Fruit fly (Drosophila melanogaster) whole organism, pupa: ENCODE data around the gene Gem3.

Experiments
- CG10348 ChIP-seq: fragments of 200-800 bp; sonication (Bioruptor generic); IDR thresholded peaks from 2 replicates; pipeline ENCODE4 v1.3.6; 2022; ENCODE audit warnings: missing biosample characterization, missing genetic modification characterization
- CG12605 ChIP-seq: fragments of 200-800 bp; sonication (Bioruptor generic); IDR thresholded peaks from 2 replicates; pipeline ENCODE4 v1.3.6; 2022; ENCODE audit warnings: missing biosample characterization, missing genetic modification characterization
- CG13204 ChIP-seq: fragments of 200-800 bp; sonication (Bioruptor generic); optimal IDR thresholded peaks from 2 replicates; lab custom pipeline; 2018; ENCODE audit warnings: missing biosample characterization, mild to moderate bottlenecking, missing genetic modification characterization, moderate library complexity
- CG14655 ChIP-seq: fragments of 200-800 bp; sonication (Bioruptor generic); optimal IDR thresholded peaks from 3 replicates; lab custom pipeline; 2017; ENCODE audit warnings: mild to moderate bottlenecking, missing biosample characterization, missing genetic modification reagents, missing genetic modification characterization
- CG15710 ChIP-seq: fragments of 200-800 bp; sonication (Bioruptor generic); optimal IDR thresholded peaks from 2 replicates; lab custom pipeline; 2018; ENCODE audit warnings: missing biosample characterization, mild to moderate bottlenecking, missing genetic modification characterization, moderate library complexity
- CG17806 ChIP-seq: fragments of 200-800 bp; sonication (Bioruptor generic); optimal IDR thresholded peaks from 2 replicates; lab custom pipeline; 2018; ENCODE audit warnings: missing biosample characterization, mild to moderate bottlenecking, missing genetic modification characterization, moderate library complexity
- CG32121 ChIP-seq: fragments of 200-800 bp; sonication (Bioruptor generic); IDR thresholded peaks from 2 replicates; pipeline ENCODE4 v1.3.6; 2022; ENCODE audit warnings: missing biosample characterization, missing genetic modification characterization
- CG34367 ChIP-seq: fragments of 200-800 bp; sonication (Bioruptor generic); optimal IDR thresholded peaks from 2 replicates; lab custom pipeline; 2018; ENCODE audit warnings: missing biosample characterization, mild to moderate bottlenecking, missing genetic modification characterization
- CG4496 ChIP-seq: fragments of 200-800 bp; sonication (Bioruptor generic); IDR thresholded peaks from 3 replicates; pipeline ENCODE4 v1.3.6; 2022; ENCODE audit warnings: missing biosample characterization, missing genetic modification characterization
- CG8159 ChIP-seq: fragments of 200-800 bp; sonication (Bioruptor generic); optimal IDR thresholded peaks from 3 replicates; lab custom pipeline; 2018; ENCODE audit warnings: missing biosample characterization, mild to moderate bottlenecking, missing genetic modification characterization, moderate library complexity
- CG8301 ChIP-seq: fragments of 200-800 bp; sonication (Bioruptor generic); optimal IDR thresholded peaks from 2 replicates; lab custom pipeline; 2018; ENCODE audit warnings: missing biosample characterization, mild to moderate bottlenecking, missing genetic modification characterization
- CG9948 ChIP-seq: fragments of 200-800 bp; sonication (Bioruptor generic); optimal IDR thresholded peaks from 2 replicates; lab custom pipeline; 2018; ENCODE audit warnings: missing biosample characterization, mild to moderate bottlenecking, missing genetic modification characterization, moderate library complexity
- D1 ChIP-seq: fragments of 200-800 bp; sonication (Bioruptor generic); optimal IDR thresholded peaks from 2 replicates; lab custom pipeline; 2018; ENCODE audit warnings: missing biosample characterization, mild to moderate bottlenecking, missing genetic modification characterization, moderate library complexity
- EcR ChIP-seq: fragments of 200-800 bp; sonication (Bioruptor generic); optimal IDR thresholded peaks from 3 replicates; lab custom pipeline; 2019; ENCODE audit warnings: missing biosample characterization, missing genetic modification characterization, mild to moderate bottlenecking, moderate library complexity, missing genetic modification reagents
- Ets98B ChIP-seq: fragments of 200-800 bp; sonication (Bioruptor generic); IDR thresholded peaks from 2 replicates; pipeline ENCODE4 v1.3.6; 2022; ENCODE audit warnings: missing biosample characterization, missing genetic modification characterization
- Pif1A ChIP-seq: fragments of 200-800 bp; sonication (Bioruptor generic); optimal IDR thresholded peaks from 3 replicates; lab custom pipeline; 2016; ENCODE audit warnings: missing biosample characterization, missing genetic modification characterization
- Pif1B ChIP-seq: fragments of 200-800 bp; sonication (Bioruptor generic); optimal IDR thresholded peaks from 3 replicates; lab custom pipeline; 2016; ENCODE audit warnings: missing biosample characterization, missing genetic modification characterization
- Snoo ChIP-seq: fragments of 200-800 bp; sonication (Bioruptor generic); optimal IDR thresholded peaks from 3 replicates; lab custom pipeline; 2017; ENCODE audit warnings: missing biosample characterization, mild to moderate bottlenecking, missing genetic modification characterization, inconsistent platforms
- fd96Ca ChIP-seq: fragments of 200-800 bp; sonication (Bioruptor generic); IDR thresholded peaks from 3 replicates; pipeline ENCODE4 v1.3.6; 2022; ENCODE audit warnings: missing biosample characterization, missing genetic modification characterization
- gl ChIP-seq: fragments of 200-800 bp; sonication (Bioruptor generic); optimal IDR thresholded peaks from 2 replicates; lab custom pipeline; 2018; ENCODE audit warnings: missing biosample characterization, mild to moderate bottlenecking, missing genetic modification characterization
- rn ChIP-seq: fragments of 200-800 bp; sonication (Bioruptor generic); IDR thresholded peaks from 2 replicates; pipeline ENCODE4 v1.3.6; 2022; ENCODE audit warnings: missing biosample characterization, missing genetic modification characterization

The Gem3 gene

DNA sequence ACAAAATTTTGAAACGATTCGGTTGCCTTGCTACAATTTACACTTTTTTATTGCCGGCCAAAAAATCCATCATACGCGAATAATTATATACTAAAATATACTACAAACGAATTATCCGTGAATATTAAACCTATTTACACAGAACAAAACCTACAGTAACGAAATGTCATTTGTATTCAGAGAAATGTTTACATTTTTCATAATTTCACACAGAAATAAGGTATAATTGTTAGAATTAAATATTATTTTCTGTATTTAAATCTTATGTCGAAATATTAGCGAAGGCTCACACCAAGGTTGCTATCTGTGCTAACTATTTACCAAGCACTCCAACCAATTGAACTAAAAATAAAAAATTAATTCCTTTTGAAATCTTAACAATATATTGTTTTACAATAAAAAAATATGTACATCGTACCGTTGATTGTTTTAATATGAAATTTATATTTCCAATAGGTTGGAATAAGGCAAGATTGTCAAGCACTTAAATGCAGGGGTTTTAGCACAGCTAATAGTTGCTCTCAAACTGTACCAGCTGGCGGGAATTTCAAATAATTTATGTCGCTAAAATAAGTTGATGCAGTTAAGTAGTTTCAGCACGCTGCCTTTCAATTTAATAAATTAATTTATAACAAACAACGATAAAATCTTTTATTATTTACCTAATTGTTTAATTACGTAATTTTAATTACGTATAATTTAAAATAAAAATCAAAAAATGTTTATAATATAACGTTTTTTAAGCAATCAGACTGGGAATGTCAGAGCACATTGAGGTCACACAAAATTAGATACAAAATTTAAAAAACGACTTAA is at the start of gene Gem3, which contains the start of gene CG32061:
Gene Gem3, minus strand, starts transcription at position 51 of the 816 bp plus-strand sequence.
Gene CG32061, plus strand, starts transcription at position 766 of the 816 bp plus-strand sequence.
- TF ChIP-seq CG9948 (tag; lab: Kevin White, UChicago) = no peak
- peak; percentile 14 for TF ChIP-seq D1

dm6 chr3L:10507971-10508370 is 45.1 kb upstream of the Gem3 start:
- no peak for TF ChIP-seq CG8159 (tag; lab: Kevin White, UChicago)
- no peak for TF ChIP-seq gl (tag; lab: Kevin White, UChicago)
- TF ChIP-seq CG9948 (tag; lab: Kevin White, UChicago) = no peak
- no peak for TF ChIP-seq CG32121 (GFP tag; lab: Robert Waterston, UW)
- TF ChIP-seq CG8301 = no peak
- no peak for TF ChIP-seq Pif1A (GFP tag; lab: Kevin White, UChicago)
- TF ChIP-seq CG34367 (tag; lab: Kevin White, UChicago) = no peak
- no peak for TF ChIP-seq CG12605 (GFP tag; lab: Robert Waterston, UW)
- TF ChIP-seq Ets98B = no peak
- TF ChIP-seq CG4496 (GFP tag; lab: Robert Waterston, UW) = no peak
- no peak for TF ChIP-seq fd96Ca (GFP tag; lab: Robert Waterston, UW)

DNA sequence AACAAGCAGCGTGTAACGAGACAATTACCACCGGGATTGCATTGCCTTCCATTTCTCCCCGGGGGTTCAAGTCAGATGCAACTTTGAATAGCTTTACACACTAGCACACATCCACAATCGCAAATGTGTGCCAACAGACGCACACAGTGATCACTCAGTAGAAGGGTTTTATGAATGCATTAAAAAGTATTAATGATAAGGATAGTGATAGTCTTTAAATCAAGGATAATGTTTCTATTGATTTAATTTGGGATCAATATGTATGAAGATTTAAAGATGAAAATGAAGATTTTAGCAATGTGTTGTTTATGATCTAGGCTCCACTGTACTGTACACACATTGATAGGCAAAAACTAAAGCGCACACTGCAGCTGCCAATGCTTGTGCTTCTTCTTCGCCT is 41.7 kb upstream of the Gem3 start:
- TF ChIP-seq CG34367 (tag; lab: Kevin White, UChicago) = no peak
- peak; percentile 10 for TF ChIP-seq CG8159 (tag; lab: Kevin White, UChicago)
- peak; percentile 33 for TF ChIP-seq CG8301
- TF ChIP-seq CG13204 (GFP tag; lab: Kevin White, UChicago) = no peak
- no peak for TF ChIP-seq Snoo (tag; lab: Kevin White, UChicago)
- TF ChIP-seq gl (tag; lab: Kevin White, UChicago) = no peak
- no peak for TF ChIP-seq EcR (GFP tag; lab: Kevin White, UChicago)
- TF ChIP-seq fd96Ca (GFP tag; lab: Robert Waterston, UW) = 0 out of 3 replicates have a peak, but pooled peaks have one; percentile 25
- peak; percentile 42 for TF ChIP-seq CG14655
- TF ChIP-seq Pif1A (GFP tag; lab: Kevin White, UChicago) = no peak
- no peak for TF ChIP-seq CG17806 (tag; lab: Kevin White, UChicago)
- peak; percentile 41; the same call in 1 of the 2 replicates for TF ChIP-seq CG12605 (GFP tag; lab: Robert Waterston, UW)
- TF ChIP-seq CG4496 (GFP tag; lab: Robert Waterston, UW) = 0 out of 3 replicates have a peak, but pooled peaks have one; percentile 34
- TF ChIP-seq CG9948 (tag; lab: Kevin White, UChicago) = peak; percentile 9
- TF ChIP-seq CG10348 = no peak
- no peak for TF ChIP-seq rn (GFP tag; lab: Robert Waterston, UW)
- no peak for TF ChIP-seq D1
- TF ChIP-seq Ets98B = no peak; the same call in 1 of the 2 replicates
- peak; percentile 5 for TF ChIP-seq CG15710 (tag; lab: Kevin White, UChicago)
- TF ChIP-seq CG32121 (GFP tag; lab: Robert Waterston, UW) = peak; percentile 39; the same call in 1 of the 2 replicates
- no peak for TF ChIP-seq Pif1B

DNA sequence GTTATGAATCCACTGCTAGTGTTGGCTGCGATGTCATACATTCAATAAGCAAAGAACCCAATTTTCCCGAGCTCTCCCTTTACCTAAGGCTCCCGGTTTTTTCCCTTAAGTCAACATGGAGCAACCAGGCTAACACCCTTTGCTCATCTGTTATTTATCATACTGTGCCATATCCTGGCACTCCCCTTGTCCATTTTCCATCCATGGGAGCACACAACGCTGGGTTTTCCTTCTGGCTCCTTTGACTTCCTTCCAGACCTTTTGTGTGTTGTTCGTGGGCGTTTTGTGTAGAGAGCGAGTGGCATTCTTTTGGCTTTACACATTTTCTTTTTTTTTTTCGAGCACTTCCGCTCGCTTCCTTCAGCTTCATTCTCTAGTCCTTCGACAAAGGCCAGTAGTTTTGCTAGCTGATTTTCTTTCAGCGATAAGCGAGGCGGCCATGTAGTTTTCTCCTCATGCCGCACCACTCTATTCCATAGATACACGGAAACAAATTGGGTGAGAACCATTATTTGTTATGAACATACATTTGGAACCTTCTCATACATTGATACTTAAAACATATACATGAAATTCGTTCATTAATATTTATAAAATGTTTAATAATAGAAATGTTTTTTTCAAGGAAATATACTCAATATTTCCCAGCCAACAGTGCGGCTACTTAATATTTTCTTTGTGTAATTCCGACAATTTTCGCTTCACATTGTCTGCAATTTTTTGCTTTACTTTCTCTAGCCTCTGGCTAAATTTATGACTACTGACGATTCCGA is 33.2 kb upstream of the Gem3 start:
- no peak for TF ChIP-seq EcR (GFP tag; lab: Kevin White, UChicago)
- no peak for TF ChIP-seq CG8301
- TF ChIP-seq CG9948 (tag; lab: Kevin White, UChicago) = no peak
- no peak for TF ChIP-seq gl (tag; lab: Kevin White, UChicago)
- TF ChIP-seq Ets98B = no peak
- no peak for TF ChIP-seq Pif1A (GFP tag; lab: Kevin White, UChicago)
- no peak for TF ChIP-seq CG15710 (tag; lab: Kevin White, UChicago)
- TF ChIP-seq D1 = no peak
- TF ChIP-seq CG14655 = no peak
- no peak for TF ChIP-seq CG8159 (tag; lab: Kevin White, UChicago)
- TF ChIP-seq CG34367 (tag; lab: Kevin White, UChicago) = no peak
- TF ChIP-seq Snoo (tag; lab: Kevin White, UChicago) = no peak
- TF ChIP-seq CG17806 (tag; lab: Kevin White, UChicago) = no peak
- no peak for TF ChIP-seq rn (GFP tag; lab: Robert Waterston, UW)

DNA sequence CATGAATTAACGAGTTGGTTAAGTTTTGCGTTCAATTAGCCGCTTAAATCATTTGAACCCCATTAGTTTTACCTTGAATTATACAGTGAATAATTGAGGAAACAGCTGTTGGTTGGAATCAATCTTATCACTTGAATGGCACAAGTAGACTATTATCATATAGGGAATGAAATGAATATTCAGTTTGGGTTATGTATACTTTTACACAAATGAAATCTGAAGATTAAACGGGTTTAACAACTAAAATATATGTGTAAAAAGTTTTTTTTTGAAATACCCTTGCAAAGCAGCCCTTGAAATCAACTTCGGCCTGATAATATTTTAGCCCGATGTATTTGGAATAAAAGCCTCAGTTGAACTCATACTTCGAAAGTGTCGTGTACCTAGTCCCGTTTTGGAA is 27.7 kb upstream of the Gem3 start, which contains the start of gene S-Lap4:
Gene S-Lap4, plus strand, starts transcription at position 301 of the 400 bp plus-strand sequence.
- TF ChIP-seq Ets98B (no peak), D1 (no peak), Snoo (tag; lab: Kevin White, UChicago) (no peak), gl (tag; lab: Kevin White, UChicago) (no peak), CG32121 (GFP tag; lab: Robert Waterston, UW) (no peak), CG8301 (no peak), fd96Ca (GFP tag; lab: Robert Waterston, UW) (no peak), CG14655 (no peak)

DNA sequence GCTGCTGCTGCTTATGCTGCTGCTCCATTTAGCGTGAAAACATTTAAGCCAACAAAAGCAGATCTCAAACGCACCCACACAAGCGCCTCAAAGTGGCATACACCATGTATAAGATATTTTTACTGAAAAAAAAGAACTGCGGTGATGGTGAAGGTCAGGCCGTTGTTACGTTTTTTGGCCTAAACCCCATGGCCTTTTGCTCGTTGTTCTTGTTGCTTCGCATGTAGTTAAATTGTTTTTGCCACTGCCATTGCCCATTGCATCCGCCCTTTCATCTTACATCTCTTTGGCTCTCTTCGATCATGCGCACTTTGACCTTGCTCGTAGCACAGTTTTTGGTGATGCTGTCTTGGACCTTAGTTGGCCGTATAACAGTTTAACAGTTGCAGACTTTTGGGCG is 22.6 kb upstream of the Gem3 start:
- no peak for TF ChIP-seq CG8159 (tag; lab: Kevin White, UChicago)
- TF ChIP-seq CG10348 = no peak
- TF ChIP-seq CG13204 (GFP tag; lab: Kevin White, UChicago) = no peak
- TF ChIP-seq CG12605 (GFP tag; lab: Robert Waterston, UW) = no peak
- TF ChIP-seq CG32121 (GFP tag; lab: Robert Waterston, UW) = no peak
